Fruit fly (Drosophila melanogaster): Measurements from ENCODE around the gene Jig.

The Jig gene

dm6 chr3R:14511123-14511908 is 49.4 kb upstream of the Jig start, which contains the start of the genes HtrA2 and mRpL11 (continued):
- TF ChIP-seq CG11247 (GFP tag; IDR thresholded peaks at IDR 0.05) = peak; percentile 31; the same call in 1 of the 2 replicates
- no peak for TF ChIP-seq CG3838 (GFP tag; optimal IDR thresholded peaks at IDR 0.05)
- TF ChIP-seq Ssrp (tag; optimal IDR thresholded peaks at IDR 0.05) = peak; percentile 54

dm6 chr3R:14513420-14513819 is 47.3 kb upstream of the Jig start, which contains the start of gene CG8461:
Gene CG8461, minus strand, starts transcription at chr3R:14513637.
- TF ChIP-seq CG34224 (GFP tag; IDR thresholded peaks at IDR 0.05; ENCODE audit: partially characterized antibody) (peak; percentile 68; the same call in 2 of the 3 replicates), her (GFP tag; optimal IDR thresholded peaks at IDR 0.05) (no peak), scrt (GFP tag; optimal IDR thresholded peaks at IDR 0.05) (no peak), Dll (GFP tag; IDR thresholded peaks at IDR 0.05; ENCODE audit: partially characterized antibody) (peak; percentile 67; the same call in 3 of the 4 replicates), Doc3 (GFP tag; IDR thresholded peaks at IDR 0.05; ENCODE audit: partially characterized antibody) (peak; percentile 37; the same call in 1 of the 3 replicates), pzg (GFP tag; optimal IDR thresholded peaks at IDR 0.05) (peak; percentile 26), ato (GFP tag; IDR thresholded peaks at IDR 0.05; ENCODE audit: partially characterized antibody) (peak; percentile 51), Opbp (GFP tag; IDR thresholded peaks at IDR 0.05; ENCODE audit: partially characterized antibody) (peak; percentile 62; the same call in 2 of the 3 replicates), CG14860 (GFP tag; IDR thresholded peaks at IDR 0.05; ENCODE audit: partially characterized antibody) (peak; percentile 47; the same call in 2 of the 3 replicates), gce (GFP tag; IDR thresholded peaks at IDR 0.05) (no peak), Myb (GFP tag; optimal IDR thresholded peaks at IDR 0.05) (peak; percentile 56), inv (GFP tag; IDR thresholded peaks at IDR 0.05; ENCODE audit: partially characterized antibody) (peak; percentile 38; the same call in 1 of the 2 replicates), Elba2 (GFP tag; optimal IDR thresholded peaks at IDR 0.05) (no peak), Adf1 (GFP tag; IDR thresholded peaks at IDR 0.05) (no peak), Scr (GFP tag; IDR thresholded peaks at IDR 0.05; ENCODE audit: partially characterized antibody) (peak; percentile 61), amos (GFP tag; IDR thresholded peaks at IDR 0.05; ENCODE audit: partially characterized antibody) (peak; percentile 58; the same call in 1 of the 2 replicates), otp (GFP tag; IDR thresholded peaks at IDR 0.05) (no peak), Sry-β (GFP tag; optimal IDR thresholded peaks at IDR 0.05) (peak; percentile 18), bigmax (GFP tag; optimal IDR thresholded peaks at IDR 0.05) (no peak), CG2120 (GFP tag; optimal IDR thresholded peaks at IDR 0.05) (peak; percentile 15), tna (GFP tag; IDR thresholded peaks at IDR 0.05; ENCODE audit: partially characterized antibody) (peak; percentile 82), E2f2 (GFP tag; IDR thresholded peaks at IDR 0.05) (peak; percentile 94), unc-4 (GFP tag; IDR thresholded peaks at IDR 0.05; ENCODE audit: partially characterized antibody) (peak; percentile 47; the same call in 1 of the 2 replicates), B-H2 (GFP tag; optimal IDR thresholded peaks at IDR 0.05) (peak; percentile 35), CG10209 (GFP tag; optimal IDR thresholded peaks at IDR 0.05) (no peak), CG7963 (GFP tag; IDR thresholded peaks at IDR 0.05; ENCODE audit: partially characterized antibody) (peak; percentile 74), crp (GFP tag; optimal IDR thresholded peaks at IDR 0.05) (peak; percentile 58 to 94), zen2 (GFP tag; IDR thresholded peaks at IDR 0.05; ENCODE audit: partially characterized antibody) (peak; percentile 62; the same call in 2 of the 3 replicates), CG16813 (GFP tag; IDR thresholded peaks at IDR 0.05; ENCODE audit: partially characterized antibody) (peak; percentile 44; the same call in 1 of the 3 replicates), CG6791 (GFP tag; IDR thresholded peaks at IDR 0.05; ENCODE audit: partially characterized antibody) (peak; percentile 74), BEAF-32 (GFP tag; optimal IDR thresholded peaks at IDR 0.05) (peak; percentile 42), CG10267 (tag; optimal IDR thresholded peaks at IDR 0.05) (peak; percentile 91), sna (GFP tag; IDR thresholded peaks at IDR 0.05; ENCODE audit: partially characterized antibody) (no peak), HLH4C (GFP tag; IDR thresholded peaks at IDR 0.05; ENCODE audit: partially characterized antibody) (peak; percentile 89), hbn (GFP tag; IDR thresholded peaks at IDR 0.05; ENCODE audit: partially characterized antibody) (peak; percentile 31; the same call in 1 of the 2 replicates), Dref (GFP tag; IDR thresholded peaks at IDR 0.05) (peak; percentile 76), hb (GFP tag; IDR thresholded peaks at IDR 0.05; ENCODE audit: partially characterized antibody) (peak; percentile 70; the same call in 1 of the 3 replicates), Dp (GFP tag; optimal IDR thresholded peaks at IDR 0.05) (peak; percentile 92), vnd (GFP tag; IDR thresholded peaks at IDR 0.05; ENCODE audit: partially characterized antibody) (peak; percentile 42; the same call in 2 of the 3 replicates), Bgb (GFP tag; IDR thresholded peaks at IDR 0.05; ENCODE audit: partially characterized antibody) (peak; percentile 76)
